Fruit fly (Drosophila melanogaster): ENCODE results near the gene sina.

sina gene

DNA sequence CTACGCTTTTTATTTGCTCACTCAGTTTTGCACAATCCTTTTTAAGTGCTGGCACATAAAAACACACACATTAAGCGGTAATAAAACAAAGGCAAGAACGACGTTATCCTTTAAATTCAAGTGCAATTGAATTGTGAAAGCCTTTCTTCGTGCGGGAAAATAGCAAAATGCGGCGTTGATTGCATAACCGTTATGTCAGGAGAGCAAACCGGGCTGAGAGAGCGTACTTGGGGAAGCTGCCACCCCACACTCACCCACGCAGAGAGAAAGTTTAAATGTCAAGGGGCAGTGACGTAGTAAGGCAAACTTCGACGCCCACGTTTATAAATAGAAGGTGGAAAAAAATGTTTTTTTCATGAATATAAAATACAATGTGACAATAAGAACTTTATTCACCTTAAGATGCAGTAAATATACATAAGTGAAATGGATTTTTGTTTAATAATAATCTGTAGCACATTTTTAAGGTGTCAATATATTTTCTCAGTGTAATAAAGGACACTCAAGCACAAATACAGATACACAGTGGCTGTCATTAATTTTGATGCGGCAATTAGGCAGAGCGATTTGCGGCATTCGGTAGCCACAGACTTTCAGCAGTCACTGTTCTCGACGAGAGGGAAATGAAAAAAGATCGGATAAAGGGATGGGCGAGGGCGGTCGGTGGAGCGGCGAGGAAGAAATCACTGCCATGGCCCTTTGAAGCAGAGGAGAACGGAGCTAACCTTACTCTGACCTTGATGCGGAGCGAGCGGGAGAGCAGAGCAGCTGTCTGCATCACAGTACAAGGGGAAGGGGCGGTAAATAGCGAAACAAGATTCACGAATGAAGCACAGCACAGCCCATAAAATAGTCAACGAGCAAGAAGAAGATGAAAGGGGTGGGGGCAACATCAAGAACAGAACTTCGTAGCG lies 47.5 kb upstream of the sina start (continued):
- TF ChIP-seq CG6854 (GFP tag; optimal IDR thresholded peaks at IDR 0.05) (peak; percentile 39), CG10267 (tag; optimal IDR thresholded peaks at IDR 0.05) (peak; percentile 13), fd96Cb (tag; optimal IDR thresholded peaks at IDR 0.05) (peak; percentile 47), pum (GFP tag; optimal IDR thresholded peaks at IDR 0.05) (peak; percentile 47), chm (GFP tag; IDR thresholded peaks at IDR 0.05) (no peak), peb (GFP tag; IDR thresholded peaks at IDR 0.05) (no peak), Deaf1 (tag; optimal IDR thresholded peaks at IDR 0.05) (peak; percentile 19), CG15073 (GFP tag; optimal IDR thresholded peaks at IDR 0.05) (no peak), zfh1 (GFP tag; IDR thresholded peaks at IDR 0.05) (peak; percentile 44; the same call in 1 of the 3 replicates), stwl (tag; optimal IDR thresholded peaks at IDR 0.05) (no peak), gcm (GFP tag; optimal IDR thresholded peaks at IDR 0.05) (peak; percentile 13), CG8281 (tag; optimal IDR thresholded peaks at IDR 0.05) (no peak), CG13424 (tag; optimal IDR thresholded peaks at IDR 0.05) (peak; percentile 48), psq (GFP tag; optimal IDR thresholded peaks at IDR 0.05) (no peak), CG4424 (GFP tag; optimal IDR thresholded peaks at IDR 0.05) (peak; percentile 29), wdn (GFP tag; IDR thresholded peaks at IDR 0.05) (0 out of 2 replicates have a peak, but pooled peaks have one; percentile 18), Hsf (GFP tag; optimal IDR thresholded peaks at IDR 0.05) (peak; percentile 58), CG11456 (GFP tag; IDR thresholded peaks at IDR 0.05) (0 out of 3 replicates have a peak, but pooled peaks have one; percentile 6), nau (GFP tag; optimal IDR thresholded peaks at IDR 0.05) (peak; percentile 12), maf-S (GFP tag; optimal IDR thresholded peaks at IDR 0.05) (no peak), Ets65A (GFP tag) (peak; percentile 55), gfzf (GFP tag; optimal IDR thresholded peaks at IDR 0.05) (no peak), CrebB (tag; optimal IDR thresholded peaks at IDR 0.05) (no peak), klu (GFP tag; IDR thresholded peaks at IDR 0.05) (no peak), Dbx (GFP tag; IDR thresholded peaks at IDR 0.05) (no peak), CG6791 (GFP tag; IDR thresholded peaks at IDR 0.05; ENCODE audit: partially characterized antibody) (no peak), Ssrp (tag; optimal IDR thresholded peaks at IDR 0.05) (peak; percentile 27), CG12744 (GFP tag; optimal IDR thresholded peaks at IDR 0.05) (peak; percentile 9), CG2120 (GFP tag; optimal IDR thresholded peaks at IDR 0.05) (peak; percentile 83), Fer2 (tag; optimal IDR thresholded peaks at IDR 0.05) (no peak), CG7745 (tag; optimal IDR thresholded peaks at IDR 0.05) (no peak), pan (optimal IDR thresholded peaks at IDR 0.05) (no peak), pan (GFP tag; optimal IDR thresholded peaks at IDR 0.05 in 1 of 2, IDR thresholded peaks at IDR 0.05 in 1 of 2) (no peak), z (GFP tag; IDR thresholded peaks at IDR 0.05) (no peak), Abd-B (GFP tag; optimal IDR thresholded peaks at IDR 0.05) (no peak), CG8944 (GFP tag; optimal IDR thresholded peaks at IDR 0.05) (peak; percentile 9), Hr39 (optimal IDR thresholded peaks at IDR 0.05) (no peak), CG17328 (GFP tag; IDR thresholded peaks at IDR 0.05) (peak; percentile 42; the same call in 1 of the 2 replicates), zf30C (GFP tag; optimal IDR thresholded peaks at IDR 0.05) (peak; percentile 4), jing (GFP tag; optimal IDR thresholded peaks at IDR 0.05) (no peak), CG16813 (GFP tag; IDR thresholded peaks at IDR 0.05; ENCODE audit: partially characterized antibody) (no peak), CG17359 (tag; optimal IDR thresholded peaks at IDR 0.05) (peak; percentile 49), Rx (GFP tag; IDR thresholded peaks at IDR 0.05) (no peak), Vsx1 (GFP tag; optimal IDR thresholded peaks at IDR 0.05) (no peak), CG31365 (tag; optimal IDR thresholded peaks at IDR 0.05) (no peak), CG1603 (tag; optimal IDR thresholded peaks at IDR 0.05) (peak; percentile 46), Hey (tag; optimal IDR thresholded peaks at IDR 0.05) (no peak), Atf6 (GFP tag; IDR thresholded peaks at IDR 0.05) (peak; percentile 70), PHDP (tag; optimal IDR thresholded peaks at IDR 0.05) (peak; percentile 23)
